Worm (Caenorhabditis elegans) whole organism, L2 larva: ENCODE results near the gene sip-1.

ENCODE experiments used
- C34F6.9 ChIP-seq: fragments of 150-350 bp; optimal IDR thresholded peaks from 2 replicates; lab custom pipeline; 2014; ENCODE audit warnings: missing biosample characterization, missing genetic modification characterization
- F13H6.1 ChIP-seq: sonication (generic microtip); optimal IDR thresholded peaks from 2 replicates; lab custom pipeline; 2016; ENCODE audit warnings: missing genetic modification characterization, missing compliant biosample characterization
- R02D3.7 ChIP-seq: fragments of 150-350 bp; optimal IDR thresholded peaks from 2 replicates; lab custom pipeline; 2014; ENCODE audit warnings: missing biosample characterization, missing genetic modification characterization
- Y55F3AM.14 ChIP-seq: fragments of 200-800 bp; sonication (Bioruptor generic); optimal IDR thresholded peaks from 2 replicates; lab custom pipeline; 2018; ENCODE audit warnings: mild to moderate bottlenecking, missing genetic modification characterization, missing compliant biosample characterization
- alr-1 ChIP-seq: fragments of 150-350 bp; optimal IDR thresholded peaks from 2 replicates; lab custom pipeline; 2014; ENCODE audit warnings: missing biosample characterization, missing genetic modification characterization
- aly-2 ChIP-seq: fragments of 150-350 bp; optimal IDR thresholded peaks from 2 replicates; lab custom pipeline; 2014; ENCODE audit warnings: missing biosample characterization, missing genetic modification characterization
- ama-1 ChIP-seq: fragments of 150-350 bp; optimal IDR thresholded peaks from 2 replicates; lab custom pipeline; 2018; ENCODE audit warnings: inconsistent platforms
- blmp-1 ChIP-seq: sonication (generic microtip); optimal IDR thresholded peaks from 2 replicates; lab custom pipeline; 2017; ENCODE audit warnings: missing genetic modification characterization, mild to moderate bottlenecking, missing compliant biosample characterization, antibody characterized with exemption, moderate library complexity; ENCODE audit not compliant: insufficient read depth
- ceh-16 ChIP-seq: fragments of 150-350 bp; optimal IDR thresholded peaks from 2 replicates; lab custom pipeline; 2014; ENCODE audit warnings: missing biosample characterization, missing genetic modification characterization
- ceh-82 ChIP-seq: fragments of 150-350 bp; optimal IDR thresholded peaks from 2 replicates; lab custom pipeline; 2014; ENCODE audit warnings: missing biosample characterization, missing genetic modification characterization
- egl-27 ChIP-seq: sonication (generic microtip); optimal IDR thresholded peaks from 3 replicates; lab custom pipeline; 2017; ENCODE audit warnings: missing biosample characterization, missing genetic modification reagents, missing genetic modification characterization
- elt-3 ChIP-seq: sonication (generic microtip); optimal IDR thresholded peaks from 2 replicates; lab custom pipeline; 2017; ENCODE audit warnings: missing biosample characterization, missing genetic modification characterization
- fos-1 ChIP-seq: fragments of 150-350 bp; optimal IDR thresholded peaks from 2 replicates; lab custom pipeline; 2014; ENCODE audit warnings: missing biosample characterization, missing genetic modification characterization
- gmeb-1 ChIP-seq: fragments of 150-350 bp; optimal IDR thresholded peaks from 2 replicates; lab custom pipeline; 2014; ENCODE audit warnings: missing biosample characterization, missing genetic modification characterization
- lin-11 ChIP-seq: fragments of 150-350 bp; sonication (generic microtip); optimal IDR thresholded peaks from 2 replicates; lab custom pipeline; 2014; ENCODE audit warnings: missing biosample characterization, missing genetic modification characterization, inconsistent platforms, mixed read lengths
- lin-13 ChIP-seq: fragments of 150-350 bp; optimal IDR thresholded peaks from 2 replicates; lab custom pipeline; 2014; ENCODE audit warnings: missing biosample characterization, missing genetic modification reagents, missing genetic modification characterization
- lsy-2 ChIP-seq, 2 experiments: fragments of 150-350 bp in 1 of 2; sonication (generic microtip) in 1 of 2; optimal IDR thresholded peaks; 2 replicates each; lab custom pipeline; 2014 to 2017; ENCODE audit warnings: missing biosample characterization in 2 of 2, missing genetic modification characterization in 2 of 2
- mab-5 ChIP-seq: fragments of 150-350 bp; optimal IDR thresholded peaks from 2 replicates; lab custom pipeline; 2014; ENCODE audit warnings: missing biosample characterization, missing genetic modification characterization
- mdl-1 ChIP-seq, 2 experiments: fragments of 150-350 bp in 1 of 2; sonication (generic microtip) in 1 of 2; optimal IDR thresholded peaks; 2 replicates each; lab custom pipeline; 2017; ENCODE audit warnings: missing biosample characterization in 2 of 2, missing genetic modification characterization in 2 of 2
- nhr-12 ChIP-seq: fragments of 150-350 bp; optimal IDR thresholded peaks from 2 replicates; lab custom pipeline; 2014; ENCODE audit warnings: missing biosample characterization, missing genetic modification characterization
- nhr-129 ChIP-seq: fragments of 150-350 bp; optimal IDR thresholded peaks from 2 replicates; lab custom pipeline; 2014; ENCODE audit warnings: missing biosample characterization, missing genetic modification characterization
- nhr-21 ChIP-seq: fragments of 150-350 bp; optimal IDR thresholded peaks from 2 replicates; lab custom pipeline; 2014; ENCODE audit warnings: missing biosample characterization, missing genetic modification characterization
- nhr-23 ChIP-seq: fragments of 150-350 bp; optimal IDR thresholded peaks from 2 replicates; lab custom pipeline; 2014; ENCODE audit warnings: missing biosample characterization, missing genetic modification reagents, missing genetic modification characterization
- nhr-237 ChIP-seq: fragments of 150-350 bp; optimal IDR thresholded peaks from 2 replicates; lab custom pipeline; 2014; ENCODE audit warnings: missing biosample characterization, missing genetic modification characterization
- nhr-25 ChIP-seq: fragments of 150-350 bp; sonication (generic microtip); optimal IDR thresholded peaks from 3 replicates; lab custom pipeline; 2014; ENCODE audit warnings: missing biosample characterization, missing genetic modification characterization
- nhr-6 ChIP-seq: fragments of 150-350 bp; optimal IDR thresholded peaks from 2 replicates; lab custom pipeline; 2014; ENCODE audit warnings: missing biosample characterization, missing genetic modification characterization
- nhr-77 ChIP-seq: fragments of 150-350 bp; optimal IDR thresholded peaks from 2 replicates; lab custom pipeline; 2014; ENCODE audit warnings: missing biosample characterization, missing genetic modification characterization
- peb-1 ChIP-seq: fragments of 150-350 bp; optimal IDR thresholded peaks from 2 replicates; lab custom pipeline; 2014; ENCODE audit warnings: missing biosample characterization, missing genetic modification characterization
- sem-4 ChIP-seq: fragments of 150-350 bp; optimal IDR thresholded peaks from 2 replicates; lab custom pipeline; 2014; ENCODE audit warnings: missing biosample characterization, missing genetic modification reagents, missing genetic modification characterization
- skn-1 ChIP-seq: sonication (generic microtip); optimal IDR thresholded peaks from 2 replicates; lab custom pipeline; 2017; ENCODE audit warnings: missing biosample characterization, missing genetic modification characterization
- sma-3 ChIP-seq: sonication (generic microtip); optimal IDR thresholded peaks from 2 replicates; lab custom pipeline; 2016; ENCODE audit warnings: missing genetic modification reagents, missing genetic modification characterization, missing compliant biosample characterization
- sma-9 ChIP-seq, 2 experiments: fragments of 150-350 bp in 1 of 2; sonication (generic microtip) in 1 of 2; optimal IDR thresholded peaks; 2 replicates each; lab custom pipeline; 2014 to 2016; ENCODE audit warnings: missing genetic modification characterization in 2 of 2, mild to moderate bottlenecking in 1 of 2, missing biosample characterization in 1 of 2, missing compliant biosample characterization in 1 of 2, missing genetic modification reagents in 1 of 2, moderate library complexity in 1 of 2
- snpc-4 ChIP-seq: fragments of 150-350 bp; optimal IDR thresholded peaks from 2 replicates; lab custom pipeline; 2014; ENCODE audit warnings: missing biosample characterization, missing genetic modification characterization
- unc-39 ChIP-seq: fragments of 150-350 bp; optimal IDR thresholded peaks from 2 replicates; lab custom pipeline; 2014; ENCODE audit warnings: missing biosample characterization, missing genetic modification characterization
- unc-55 ChIP-seq: fragments of 150-350 bp; sonication (generic microtip); optimal IDR thresholded peaks from 3 replicates; lab custom pipeline; 2014; ENCODE audit warnings: missing biosample characterization, missing genetic modification reagents, missing genetic modification characterization
- zag-1 ChIP-seq: fragments of 150-350 bp; optimal IDR thresholded peaks from 2 replicates; lab custom pipeline; 2014; ENCODE audit warnings: missing biosample characterization, missing genetic modification characterization
- ztf-1 ChIP-seq: fragments of 200-800 bp; sonication (Bioruptor generic); conservative IDR thresholded peaks from 2 replicates; pipeline ENCODE4 v1.3.6; 2022; ENCODE audit warnings: missing genetic modification characterization, missing compliant biosample characterization

sip-1 gene

ce11 chrIII:10538757-10539213 lies 32.2 kb upstream of the sip-1 start, which contains the start of gene nlp-68:
Gene nlp-68 (minus strand): TSS chrIII:10539163.
- TF ChIP-seq nhr-12 (tag; lab: Kevin White, UChicago) (no peak), C34F6.9 (tag; lab: Kevin White, UChicago) (no peak), fos-1 (no peak), lin-11 (tag; lab: Kevin White, UChicago) (no peak), lin-13 (GFP tag; lab: Kevin White, UChicago) (no peak), unc-55 (GFP tag; lab: Kevin White, UChicago) (no peak), skn-1 (tag; lab: Kevin White, UChicago) (no peak), sma-3 (GFP tag; lab: Kevin White, UChicago) (no peak), unc-39 (tag; lab: Kevin White, UChicago) (no peak), nhr-6 (no peak), nhr-25 (tag; lab: Kevin White, UChicago) (no peak), R02D3.7 (tag; lab: Kevin White, UChicago) (no peak), nhr-21 (tag; lab: Kevin White, UChicago) (no peak), mab-5 (no peak), sem-4 (no peak), aly-2 (no peak), zag-1 (no peak), egl-27 (tag; lab: Kevin White, UChicago) (no peak)

ce11 chrIII:10537558-10537957 lies 31.0 kb upstream of the sip-1 start:
- TF ChIP-seq sma-3 (GFP tag; lab: Kevin White, UChicago), result peak; percentile 33
- no peak for TF ChIP-seq lin-13 (GFP tag; lab: Kevin White, UChicago)
- TF ChIP-seq nhr-21 (tag; lab: Kevin White, UChicago), result peak; percentile 34
- TF ChIP-seq, all 48 proteins: peak for 2

- TF ChIP-seq C34F6.9 (tag; lab: Kevin White, UChicago) (no peak), ceh-16 (tag; lab: Kevin White, UChicago) (no peak), nhr-237 (no peak)
Observed at ce11 chrIII:10537003-10537402, 30.4 kb upstream of the sip-1 start.

ce11 chrIII:10536087-10536723 lies 29.6 kb upstream of the sip-1 start:
- TF ChIP-seq snpc-4 (tag; lab: Kevin White, UChicago) (peak; percentile 30), ceh-82 (tag; lab: Kevin White, UChicago) (no peak)
- TF ChIP-seq, all 48 proteins: peak for 1

- no peak for TF ChIP-seq F13H6.1 (tag; lab: Kevin White, UChicago)
- no peak for TF ChIP-seq ztf-1 (GFP tag; lab: Robert Waterston, UW)
- TF ChIP-seq nhr-25 (tag; lab: Kevin White, UChicago), result no peak
- TF ChIP-seq peb-1 (tag; lab: Kevin White, UChicago), result no peak
- no peak for TF ChIP-seq sma-3 (GFP tag; lab: Kevin White, UChicago)
- TF ChIP-seq nhr-23 (tag; lab: Kevin White, UChicago), result no peak
- no peak for TF ChIP-seq snpc-4 (tag; lab: Kevin White, UChicago)
- TF ChIP-seq nhr-77 (tag; lab: Kevin White, UChicago), result no peak
- no peak for TF ChIP-seq lsy-2 (tag; optimal IDR thresholded peaks at IDR 0.05; lab: Kevin White, UChicago)
- TF ChIP-seq nhr-6, result no peak
- no peak for TF ChIP-seq elt-3 (tag; lab: Kevin White, UChicago)
- TF ChIP-seq alr-1 (tag; lab: Kevin White, UChicago), result no peak
Observed at ce11 chrIII:10535226-10535625, 28.6 kb upstream of the sip-1 start, which contains the start of gene hpd-1. Gene hpd-1 (plus strand): TSS chrIII:10535526.

ce11 chrIII:10534191-10534590 lies 27.6 kb upstream of the sip-1 start:
- TF ChIP-seq egl-27 (tag; lab: Kevin White, UChicago), result no peak
- TF ChIP-seq ama-1 (lab: Kevin White, UChicago), result peak; percentile 43
- TF ChIP-seq nhr-21 (tag; lab: Kevin White, UChicago), result peak; percentile 73
- peak; percentile 58 for TF ChIP-seq sma-3 (GFP tag; lab: Kevin White, UChicago)
- no peak for TF ChIP-seq nhr-23 (tag; lab: Kevin White, UChicago)
- TF ChIP-seq nhr-6, result no peak
- peak; percentile 72 to 81 for TF ChIP-seq mdl-1 (tag; optimal IDR thresholded peaks at IDR 0.05; lab: Kevin White, UChicago)
- TF ChIP-seq peb-1 (tag; lab: Kevin White, UChicago), result no peak
- peak; percentile 58 for TF ChIP-seq nhr-25 (tag; lab: Kevin White, UChicago)
- TF ChIP-seq Y55F3AM.14 (GFP tag; lab: Kevin White, UChicago), result peak; percentile 56
- peak; percentile 76 for TF ChIP-seq sma-9 (GFP tag; optimal IDR thresholded peaks at IDR 0.05; lab: Kevin White, UChicago)
- TF ChIP-seq sma-9 (tag; optimal IDR thresholded peaks at IDR 0.05; lab: Kevin White, UChicago), result no peak
- peak in 1 of 2 experiments; percentile 13 for TF ChIP-seq lsy-2 (tag; optimal IDR thresholded peaks at IDR 0.05; lab: Kevin White, UChicago)
- no peak for TF ChIP-seq alr-1 (tag; lab: Kevin White, UChicago)
- peak; percentile 50 for TF ChIP-seq F13H6.1 (tag; lab: Kevin White, UChicago)
- peak; percentile 49 for TF ChIP-seq fos-1
- TF ChIP-seq blmp-1 (tag; lab: Kevin White, UChicago), result peak; percentile 39
- no peak for TF ChIP-seq C34F6.9 (tag; lab: Kevin White, UChicago)
- TF ChIP-seq gmeb-1 (tag; lab: Kevin White, UChicago), result peak; percentile 21
- peak; percentile 88 for TF ChIP-seq nhr-129 (tag; lab: Kevin White, UChicago)
- no peak for TF ChIP-seq lin-13 (GFP tag; lab: Kevin White, UChicago)
